Fruit fly (Drosophila melanogaster): Measurements from ENCODE around the gene Pomp.

Pomp gene

DNA sequence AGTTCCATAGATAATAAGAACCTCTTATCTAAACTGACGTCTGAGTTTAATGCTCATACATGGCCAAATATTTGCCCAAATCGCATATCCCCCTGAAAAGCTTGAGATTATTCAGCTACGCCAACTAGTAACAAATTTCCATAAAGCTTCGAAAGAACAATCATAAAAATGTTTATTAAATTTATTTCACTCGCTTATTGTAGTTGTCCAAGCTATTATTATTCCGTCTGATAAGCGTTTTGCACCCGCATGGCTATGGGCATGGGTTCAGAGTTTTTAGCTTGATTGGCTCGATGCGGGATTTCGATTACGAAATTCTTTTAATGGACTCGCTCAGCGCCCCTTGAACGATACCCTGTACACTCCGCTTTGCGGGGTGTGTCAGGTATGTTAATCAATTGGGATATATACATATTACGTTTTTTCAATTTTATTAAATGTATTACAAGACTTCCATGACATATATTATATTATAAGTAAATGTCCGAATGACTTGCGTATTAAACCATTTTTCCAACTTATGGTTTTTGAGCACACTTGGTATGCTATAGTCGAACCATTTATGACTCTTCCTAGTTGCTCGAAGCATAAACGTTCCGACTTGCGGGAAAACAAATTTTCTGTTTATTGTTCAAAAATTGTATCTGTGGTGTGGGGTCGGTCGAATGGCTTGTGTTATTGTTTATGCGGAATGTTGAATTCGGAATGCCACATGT lies 18.3 kb downstream of the Pomp start (continued):
- TF ChIP-seq shn (GFP tag; optimal IDR thresholded peaks at IDR 0.05) = peak; percentile 32
- peak; percentile 88 for TF ChIP-seq CG7987 (GFP tag; optimal IDR thresholded peaks at IDR 0.05)
- peak; percentile 96 for TF ChIP-seq oc (tag; optimal IDR thresholded peaks at IDR 0.05)
- TF ChIP-seq zf30C (GFP tag; optimal IDR thresholded peaks at IDR 0.05) = no peak
- peak; percentile 95 for TF ChIP-seq CG6813 (GFP tag; optimal IDR thresholded peaks at IDR 0.05)
- TF ChIP-seq CG31388 (GFP tag; optimal IDR thresholded peaks at IDR 0.05) = peak; percentile 89
- peak; percentile 92 for TF ChIP-seq CG9437 (GFP tag; optimal IDR thresholded peaks at IDR 0.05)
- no peak for TF ChIP-seq lov (optimal IDR thresholded peaks at IDR 0.05)
- TF ChIP-seq lov (GFP tag; IDR thresholded peaks at IDR 0.05) = peak; percentile 91
- peak; percentile 90 for TF ChIP-seq Oaz (GFP tag; IDR thresholded peaks at IDR 0.05)
- peak; percentile 90 for TF ChIP-seq danr (GFP tag; IDR thresholded peaks at IDR 0.05)
- TF ChIP-seq MBD-R2 (GFP tag; IDR thresholded peaks at IDR 0.05) = peak; percentile 85
- peak; percentile 95 for TF ChIP-seq gsb (GFP tag; IDR thresholded peaks at IDR 0.05)
- peak; percentile 29; the same call in 1 of the 2 replicates for TF ChIP-seq amos (GFP tag; IDR thresholded peaks at IDR 0.05; ENCODE audit: partially characterized antibody)
- TF ChIP-seq CG14441 (GFP tag; IDR thresholded peaks at IDR 0.05) = peak; percentile 95
- peak; percentile 89 for TF ChIP-seq ewg (GFP tag; optimal IDR thresholded peaks at IDR 0.05)
- peak; percentile 81 for TF ChIP-seq Deaf1 (tag; optimal IDR thresholded peaks at IDR 0.05)
- TF ChIP-seq Xbp1 (GFP tag; optimal IDR thresholded peaks at IDR 0.05) = peak; percentile 95
- TF ChIP-seq nau (GFP tag; optimal IDR thresholded peaks at IDR 0.05) = peak; percentile 92
- TF ChIP-seq prd (optimal IDR thresholded peaks at IDR 0.05) = no peak
- peak; percentile 96 for TF ChIP-seq prd (GFP tag; IDR thresholded peaks at IDR 0.05)
- peak; percentile 91 for TF ChIP-seq CG3407 (GFP tag; optimal IDR thresholded peaks at IDR 0.05)
- peak; percentile 74 for TF ChIP-seq Camta (GFP tag; optimal IDR thresholded peaks at IDR 0.05)
- peak; percentile 87 for TF ChIP-seq Nf-YA (GFP tag; IDR thresholded peaks at IDR 0.05)
- peak; percentile 95 for TF ChIP-seq CG10366 (GFP tag; IDR thresholded peaks at IDR 0.05)
- TF ChIP-seq CG6272 (GFP tag; IDR thresholded peaks at IDR 0.05) = peak; percentile 92
- peak; percentile 81 for TF ChIP-seq B-H2 (GFP tag; optimal IDR thresholded peaks at IDR 0.05)
- peak; percentile 94 for TF ChIP-seq CG32772 (GFP tag; IDR thresholded peaks at IDR 0.05)
- TF ChIP-seq ham (GFP tag; IDR thresholded peaks at IDR 0.05) = peak; percentile 88
- no peak for TF ChIP-seq D (optimal IDR thresholded peaks at IDR 0.05)
- peak; percentile 90 for TF ChIP-seq D (GFP tag; optimal IDR thresholded peaks at IDR 0.05)
- TF ChIP-seq CG2199 (GFP tag; IDR thresholded peaks at IDR 0.05) = peak; percentile 84; the same call in 2 of the 3 replicates
- peak; percentile 52 for TF ChIP-seq CG10565 (GFP tag; optimal IDR thresholded peaks at IDR 0.05)
- TF ChIP-seq fd96Cb (tag; optimal IDR thresholded peaks at IDR 0.05) = peak; percentile 92
- TF ChIP-seq CG13287 (GFP tag; IDR thresholded peaks at IDR 0.05; ENCODE audit: partially characterized antibody) = peak; percentile 78
- TF ChIP-seq stc (GFP tag; IDR thresholded peaks at IDR 0.05) = peak; percentile 94
- TF ChIP-seq seq (GFP tag; IDR thresholded peaks at IDR 0.05) = peak; percentile 97
- peak; percentile 73 for TF ChIP-seq CG7786 (GFP tag; optimal IDR thresholded peaks at IDR 0.05)
- TF ChIP-seq sisA (GFP tag; IDR thresholded peaks at IDR 0.05) = peak; percentile 92
- peak; percentile 96 for TF ChIP-seq CG17829 (tag; optimal IDR thresholded peaks at IDR 0.05)
- TF ChIP-seq CG16779 (GFP tag; IDR thresholded peaks at IDR 0.05) = peak; percentile 72; the same call in 1 of the 2 replicates
- no peak for TF ChIP-seq CG8478 (optimal IDR thresholded peaks at IDR 0.05)
- TF ChIP-seq Bdp1 (GFP tag; optimal IDR thresholded peaks at IDR 0.05) = peak; percentile 77
- peak in 1 of 2 experiments; percentile 54 for TF ChIP-seq insv (GFP tag; optimal IDR thresholded peaks at IDR 0.05)
- TF ChIP-seq CG7271 (tag; optimal IDR thresholded peaks at IDR 0.05) = peak; percentile 67
- peak; percentile 88 for TF ChIP-seq CG4328 (GFP tag; optimal IDR thresholded peaks at IDR 0.05)
- TF ChIP-seq CG6689 (GFP tag; IDR thresholded peaks at IDR 0.05) = peak; percentile 96
- peak; percentile 19 for TF ChIP-seq her (GFP tag; optimal IDR thresholded peaks at IDR 0.05)
- peak; percentile 64; the same call in 2 of the 4 replicates for TF ChIP-seq Dll (GFP tag; IDR thresholded peaks at IDR 0.05; ENCODE audit: partially characterized antibody)
- TF ChIP-seq tgo (GFP tag; IDR thresholded peaks at IDR 0.05) = peak; percentile 94
- peak; percentile 96 for TF ChIP-seq HHEX (GFP tag; optimal IDR thresholded peaks at IDR 0.05)
